Worm (Caenorhabditis elegans): ENCODE data around the gene znfx-1.

ce11 chrII:9232493-9232892 lies 19.0 kb downstream of the znfx-1 start:
- no peak for TF ChIP-seq lsy-2 (tag; optimal IDR thresholded peaks at IDR 0.05)
- no peak for TF ChIP-seq Y75B8A.6 (GFP tag; IDR thresholded peaks at IDR 0.05)
- no peak for TF ChIP-seq ztf-11 (tag; optimal IDR thresholded peaks at IDR 0.05)
- TF ChIP-seq dpl-1 (GFP tag; optimal IDR thresholded peaks at IDR 0.05) = no peak
- TF ChIP-seq nhr-25 (tag; optimal IDR thresholded peaks at IDR 0.05; ENCODE audit: borderline replicate concordance, insufficient read depth) = no peak
- TF ChIP-seq nhr-77 (tag; optimal IDR thresholded peaks at IDR 0.05) = no peak

Data from whole organism, L4 larva.